Fruit fly (Drosophila melanogaster): Measurements from ENCODE around the gene CG13857.

CG13857 gene

DNA sequence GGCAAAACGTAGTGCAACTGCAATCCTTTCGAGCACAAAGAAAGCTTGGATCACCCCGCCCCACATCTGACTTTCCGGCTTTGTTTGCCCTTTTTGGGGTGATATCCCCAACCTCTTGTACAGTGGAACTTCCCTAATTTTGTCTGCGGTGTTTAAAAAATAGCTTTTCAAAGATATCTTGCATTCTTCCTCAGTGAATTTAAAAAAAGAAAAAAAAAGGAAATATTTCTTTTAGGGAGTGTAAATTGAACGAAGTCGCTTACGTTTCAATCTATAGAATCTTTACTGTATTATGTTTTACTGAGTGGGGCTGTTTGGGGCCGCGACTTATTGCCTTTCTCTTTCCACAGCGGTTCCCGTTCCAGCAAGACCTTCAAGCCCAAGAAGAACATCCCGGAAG is 27.7 kb upstream of the CG13857 start (continued):
- no peak for TF ChIP-seq MTF-1 (GFP tag; optimal IDR thresholded peaks at IDR 0.05; ENCODE audit: borderline replicate concordance)
- no peak for TF ChIP-seq Blimp-1 (GFP tag; optimal IDR thresholded peaks at IDR 0.05)
- TF ChIP-seq CG8388 (GFP tag; optimal IDR thresholded peaks at IDR 0.05): peak; percentile 32
- TF ChIP-seq mam (GFP tag; optimal IDR thresholded peaks at IDR 0.05): peak; percentile 74
- peak; percentile 59 for TF ChIP-seq CG9727 (GFP tag; optimal IDR thresholded peaks at IDR 0.05)
- no peak for TF ChIP-seq CG2199 (GFP tag; IDR thresholded peaks at IDR 0.05)
- no peak for TF ChIP-seq CG6791 (GFP tag; IDR thresholded peaks at IDR 0.05; ENCODE audit: partially characterized antibody)
- no peak for TF ChIP-seq oc (tag; optimal IDR thresholded peaks at IDR 0.05)
- peak; percentile 71 for TF ChIP-seq ttk (GFP tag; IDR thresholded peaks at IDR 0.05)
- no peak for TF ChIP-seq CG33213 (GFP tag; optimal IDR thresholded peaks at IDR 0.05)
- TF ChIP-seq Dfd (GFP tag; optimal IDR thresholded peaks at IDR 0.05): no peak
- TF ChIP-seq CG3407 (GFP tag; optimal IDR thresholded peaks at IDR 0.05): no peak
- TF ChIP-seq CG1647 (GFP tag; optimal IDR thresholded peaks at IDR 0.05): no peak
- no peak for TF ChIP-seq CG8924 (tag; optimal IDR thresholded peaks at IDR 0.05)
- peak; percentile 87 for TF ChIP-seq Med (GFP tag)
- no peak for TF ChIP-seq da (GFP tag; optimal IDR thresholded peaks at IDR 0.05)
- TF ChIP-seq dmrt99B (tag; optimal IDR thresholded peaks at IDR 0.05): no peak
- peak; percentile 65 for TF ChIP-seq CG17359 (tag; optimal IDR thresholded peaks at IDR 0.05)
- no peak for TF ChIP-seq CG10462 (GFP tag; optimal IDR thresholded peaks at IDR 0.05)
- peak; percentile 70 for TF ChIP-seq CG18599 (GFP tag; optimal IDR thresholded peaks at IDR 0.05)
- no peak for TF ChIP-seq CG8765 (GFP tag; IDR thresholded peaks at IDR 0.05)
- no peak for TF ChIP-seq Ets65A (GFP tag)
- no peak for TF ChIP-seq kah (GFP tag; optimal IDR thresholded peaks at IDR 0.05)
- TF ChIP-seq tgo (GFP tag; IDR thresholded peaks at IDR 0.05): peak; percentile 75
- peak; percentile 64 for TF ChIP-seq lilli (GFP tag; optimal IDR thresholded peaks at IDR 0.05)
- TF ChIP-seq tio (GFP tag; optimal IDR thresholded peaks at IDR 0.05): no peak
- peak; percentile 65; the same call in 2 of the 3 replicates for TF ChIP-seq CG11560 (tag; IDR thresholded peaks at IDR 0.05)
- peak; percentile 80 for TF ChIP-seq stc (GFP tag; IDR thresholded peaks at IDR 0.05)
- TF ChIP-seq zfh2 (GFP tag; optimal IDR thresholded peaks at IDR 0.05): peak; percentile 32
- TF ChIP-seq CG5245 (GFP tag; optimal IDR thresholded peaks at IDR 0.05): peak; percentile 40
- TF ChIP-seq gfzf (GFP tag; optimal IDR thresholded peaks at IDR 0.05): no peak
- no peak for TF ChIP-seq CG6254 (GFP tag; optimal IDR thresholded peaks at IDR 0.05)
- no peak for TF ChIP-seq gsb-n (tag; optimal IDR thresholded peaks at IDR 0.05)
- no peak for TF ChIP-seq yki (optimal IDR thresholded peaks at IDR 0.05)
- TF ChIP-seq Scr (GFP tag; IDR thresholded peaks at IDR 0.05; ENCODE audit: partially characterized antibody): no peak
- TF ChIP-seq Stat92E (GFP tag; optimal IDR thresholded peaks at IDR 0.05): no peak
- no peak for TF ChIP-seq fd102C (GFP tag; optimal IDR thresholded peaks at IDR 0.05)
- no peak for TF ChIP-seq CG16813 (GFP tag; IDR thresholded peaks at IDR 0.05; ENCODE audit: partially characterized antibody)
- no peak for TF ChIP-seq ham (GFP tag; IDR thresholded peaks at IDR 0.05)
- 0 out of 2 replicates have a peak, but pooled peaks have one; percentile 28 for TF ChIP-seq Nf-YA (GFP tag; IDR thresholded peaks at IDR 0.05)
- peak; percentile 46 for TF ChIP-seq CG8944 (GFP tag; optimal IDR thresholded peaks at IDR 0.05)
- TF ChIP-seq gro (GFP tag; optimal IDR thresholded peaks at IDR 0.05): peak; percentile 27
- peak; percentile 60; the same call in 1 of the 3 replicates for TF ChIP-seq so (GFP tag; IDR thresholded peaks at IDR 0.05)
- no peak for TF ChIP-seq mld (GFP tag; IDR thresholded peaks at IDR 0.05; ENCODE audit: partially characterized antibody)
- peak; percentile 74 for TF ChIP-seq H2.0 (GFP tag; IDR thresholded peaks at IDR 0.05)
- no peak for TF ChIP-seq Bgb (GFP tag; IDR thresholded peaks at IDR 0.05; ENCODE audit: partially characterized antibody)
- TF ChIP-seq CG8359 (GFP tag; optimal IDR thresholded peaks at IDR 0.05; ENCODE audit: borderline replicate concordance): no peak
- no peak for TF ChIP-seq CG11398 (GFP tag; optimal IDR thresholded peaks at IDR 0.05)
- TF ChIP-seq CG10267 (tag; optimal IDR thresholded peaks at IDR 0.05): no peak
- TF ChIP-seq dimm (GFP tag; IDR thresholded peaks at IDR 0.05): no peak
- peak; percentile 60; the same call in 1 of the 2 replicates for TF ChIP-seq Taf1 (GFP tag; IDR thresholded peaks at IDR 0.05)
